Fruit fly (Drosophila melanogaster): ENCODE measurements around the gene CG33679.

dm6 chr2L:15070216-15070615 lies 12.1 kb downstream of the CG33679 start, which contains the start of gene vig:
- TF ChIP-seq cyc (GFP tag; optimal IDR thresholded peaks at IDR 0.05) (no peak), lz (GFP tag; optimal IDR thresholded peaks at IDR 0.05) (no peak)
